Worm (Caenorhabditis elegans) whole organism, L3 larva: ENCODE measurements around the gene F18A12.2.

Source experiments
- aly-2 ChIP-seq: fragments of 150-350 bp; optimal IDR thresholded peaks from 2 replicates; lab custom pipeline; 2014; ENCODE audit warnings: missing biosample characterization, missing genetic modification characterization
- ama-1 ChIP-seq: fragments of 150-350 bp; optimal IDR thresholded peaks from 2 replicates; lab custom pipeline; 2018
- ceh-16 ChIP-seq: sonication (generic microtip); optimal IDR thresholded peaks from 2 replicates; lab custom pipeline; 2017; ENCODE audit warnings: missing biosample characterization, missing genetic modification characterization
- ceh-28 ChIP-seq: fragments of 150-350 bp; optimal IDR thresholded peaks from 2 replicates; lab custom pipeline; 2014; ENCODE audit warnings: missing biosample characterization, missing genetic modification reagents, missing genetic modification characterization
- ceh-82 ChIP-seq: fragments of 150-350 bp; optimal IDR thresholded peaks from 2 replicates; lab custom pipeline; 2014; ENCODE audit warnings: missing biosample characterization, missing genetic modification characterization
- egl-27 ChIP-seq: sonication (generic microtip); optimal IDR thresholded peaks from 4 replicates; lab custom pipeline; 2017; ENCODE audit warnings: missing biosample characterization, missing genetic modification reagents, missing genetic modification characterization
- elt-1 ChIP-seq: fragments of 150-350 bp; optimal IDR thresholded peaks from 2 replicates; lab custom pipeline; 2014; ENCODE audit warnings: missing biosample characterization, missing genetic modification characterization
- elt-2 ChIP-seq: sonication (generic microtip); optimal IDR thresholded peaks from 2 replicates; lab custom pipeline; 2016; ENCODE audit warnings: missing genetic modification reagents, mild to moderate bottlenecking, missing genetic modification characterization, missing compliant biosample characterization
- elt-3 ChIP-seq, 3 experiments: fragments of 150-350 bp in 1 of 3; sonication (generic microtip) in 2 of 3; optimal IDR thresholded peaks; 2 replicates in 2 of 3; 4 replicates in 1 of 3; lab custom pipeline; 2014 to 2017; ENCODE audit warnings: missing biosample characterization in 3 of 3, missing genetic modification characterization in 3 of 3
- eor-1 ChIP-seq, 2 experiments: fragments of 150-350 bp; optimal IDR thresholded peaks; 2 replicates each; lab custom pipeline; 2014 to 2018; ENCODE audit warnings: missing biosample characterization in 2 of 2, missing genetic modification characterization in 2 of 2
- fkh-10 ChIP-seq: sonication (generic microtip); optimal IDR thresholded peaks from 2 replicates; lab custom pipeline; 2017; ENCODE audit warnings: missing biosample characterization, missing genetic modification reagents, missing genetic modification characterization
- fkh-2 ChIP-seq: fragments of 150-350 bp; optimal IDR thresholded peaks from 2 replicates; lab custom pipeline; 2014; ENCODE audit warnings: missing biosample characterization, missing genetic modification reagents, missing genetic modification characterization
- fos-1 ChIP-seq: fragments of 150-350 bp; optimal IDR thresholded peaks from 2 replicates; lab custom pipeline; 2014; ENCODE audit warnings: missing biosample characterization, missing genetic modification characterization
- hmg-11 ChIP-seq: sonication (generic microtip); optimal IDR thresholded peaks from 2 replicates; lab custom pipeline; 2016; ENCODE audit warnings: missing genetic modification characterization, missing compliant biosample characterization
- lin-15B ChIP-seq: fragments of 150-350 bp; optimal IDR thresholded peaks from 2 replicates; lab custom pipeline; 2014; ENCODE audit warnings: missing biosample characterization, missing genetic modification characterization
- lin-39 ChIP-seq: fragments of 150-350 bp; optimal IDR thresholded peaks from 2 replicates; lab custom pipeline; 2018; ENCODE audit warnings: missing biosample characterization, missing genetic modification reagents, missing genetic modification characterization
- lsy-12 ChIP-seq: sonication (generic microtip); optimal IDR thresholded peaks from 2 replicates; lab custom pipeline; 2016; ENCODE audit warnings: mild to moderate bottlenecking, missing genetic modification characterization, missing compliant biosample characterization
- mdl-1 ChIP-seq: fragments of 150-350 bp; optimal IDR thresholded peaks from 2 replicates; lab custom pipeline; 2014; ENCODE audit warnings: missing biosample characterization, missing genetic modification characterization
- mml-1 ChIP-seq: fragments of 150-350 bp; sonication (generic microtip); optimal IDR thresholded peaks from 3 replicates; lab custom pipeline; 2014; ENCODE audit warnings: missing biosample characterization, missing genetic modification characterization
- nhr-11 ChIP-seq: fragments of 150-350 bp; optimal IDR thresholded peaks from 2 replicates; lab custom pipeline; 2014; ENCODE audit warnings: missing biosample characterization, missing genetic modification characterization
- nhr-12 ChIP-seq: fragments of 150-350 bp; optimal IDR thresholded peaks from 2 replicates; lab custom pipeline; 2014; ENCODE audit warnings: missing biosample characterization, missing genetic modification characterization
- nhr-23 ChIP-seq: fragments of 150-350 bp; optimal IDR thresholded peaks from 2 replicates; lab custom pipeline; 2014; ENCODE audit warnings: missing biosample characterization, missing genetic modification reagents, missing genetic modification characterization
- nhr-237 ChIP-seq: fragments of 150-350 bp; optimal IDR thresholded peaks from 2 replicates; lab custom pipeline; 2014; ENCODE audit warnings: missing biosample characterization, missing genetic modification characterization
- nhr-28 ChIP-seq: fragments of 150-350 bp; optimal IDR thresholded peaks from 2 replicates; lab custom pipeline; 2014; ENCODE audit warnings: missing biosample characterization, missing genetic modification characterization
- nhr-67 ChIP-seq: fragments of 150-350 bp; optimal IDR thresholded peaks from 2 replicates; lab custom pipeline; 2014; ENCODE audit warnings: missing biosample characterization, missing genetic modification characterization
- nhr-76 ChIP-seq: fragments of 150-350 bp; sonication (generic microtip); optimal IDR thresholded peaks from 5 replicates; lab custom pipeline; 2014; ENCODE audit warnings: missing biosample characterization, missing genetic modification characterization
- nhr-77 ChIP-seq: fragments of 150-350 bp; optimal IDR thresholded peaks from 2 replicates; lab custom pipeline; 2014; ENCODE audit warnings: missing biosample characterization, missing genetic modification characterization
- pha-4 ChIP-seq: fragments of 150-350 bp; optimal IDR thresholded peaks from 2 replicates; lab custom pipeline; 2014; ENCODE audit warnings: missing biosample characterization, missing genetic modification reagents, missing genetic modification characterization
- pqm-1 ChIP-seq: fragments of 150-350 bp; optimal IDR thresholded peaks from 2 replicates; lab custom pipeline; 2017; ENCODE audit warnings: missing biosample characterization, missing genetic modification characterization, inconsistent platforms
- sea-2 ChIP-seq: fragments of 150-350 bp; sonication (generic microtip); optimal IDR thresholded peaks from 4 replicates; lab custom pipeline; 2014; ENCODE audit warnings: missing biosample characterization, missing genetic modification reagents, missing genetic modification characterization
- skn-1 ChIP-seq: fragments of 150-350 bp; optimal IDR thresholded peaks from 2 replicates; lab custom pipeline; 2014; ENCODE audit warnings: missing biosample characterization, missing genetic modification characterization
- snpc-4 ChIP-seq: fragments of 150-350 bp; optimal IDR thresholded peaks from 2 replicates; lab custom pipeline; 2014; ENCODE audit warnings: missing biosample characterization, missing genetic modification characterization
- tbx-2 ChIP-seq: sonication (generic microtip); optimal IDR thresholded peaks from 2 replicates; lab custom pipeline; 2016; ENCODE audit warnings: mild to moderate bottlenecking, missing genetic modification characterization, missing compliant biosample characterization
- unc-39 ChIP-seq: sonication (generic microtip); optimal IDR thresholded peaks from 4 replicates; lab custom pipeline; 2017; ENCODE audit warnings: missing biosample characterization, missing genetic modification characterization
- unc-62 ChIP-seq: fragments of 150-350 bp; sonication (generic microtip); optimal IDR thresholded peaks from 4 replicates; lab custom pipeline; 2014; ENCODE audit warnings: missing biosample characterization, missing genetic modification reagents, missing genetic modification characterization
- zag-1 ChIP-seq: fragments of 150-350 bp; optimal IDR thresholded peaks from 2 replicates; lab custom pipeline; 2014; ENCODE audit warnings: missing biosample characterization, missing genetic modification characterization
- ztf-11 ChIP-seq: fragments of 150-350 bp; optimal IDR thresholded peaks from 2 replicates; lab custom pipeline; 2014; ENCODE audit warnings: missing biosample characterization, missing genetic modification characterization
- ztf-4 ChIP-seq: fragments of 150-350 bp; optimal IDR thresholded peaks from 2 replicates; lab custom pipeline; 2014; ENCODE audit warnings: missing biosample characterization, missing genetic modification characterization

The F18A12.2 gene

ce11 chrII:3441377-3441776 is 26.7 kb downstream of the F18A12.2 start, which contains the start of gene C16C8.27:
TSS of gene C16C8.27 (plus strand) at chrII:3441677.
- no peak for TF ChIP-seq skn-1 (tag; lab: Kevin White, UChicago)
- no peak for TF ChIP-seq fkh-10
- TF ChIP-seq mdl-1 (tag; lab: Kevin White, UChicago): no peak
- TF ChIP-seq elt-1 (tag; lab: Kevin White, UChicago): no peak
- no peak for TF ChIP-seq aly-2 (tag; lab: Kevin White, UChicago)
- no peak for TF ChIP-seq nhr-11 (tag; lab: Kevin White, UChicago)
- no peak for TF ChIP-seq nhr-77 (tag; lab: Kevin White, UChicago)
- no peak for TF ChIP-seq sea-2
- no peak for TF ChIP-seq pha-4 (tag; lab: Kevin White, UChicago)

ce11 chrII:3443154-3443553 is 28.5 kb downstream of the F18A12.2 start, which contains the start of gene C16C8.22:
TSS of gene C16C8.22 (minus strand) at chrII:3443254.
- TF ChIP-seq elt-2 (tag; lab: Kevin White, UChicago) (no peak), ceh-82 (no peak), nhr-12 (tag; lab: Kevin White, UChicago) (no peak), pqm-1 (no peak), snpc-4 (no peak), zag-1 (no peak), ztf-4 (tag; lab: Kevin White, UChicago) (no peak), ceh-16 (no peak), fos-1 (tag; lab: Kevin White, UChicago) (no peak), tbx-2 (tag; lab: Kevin White, UChicago) (no peak), egl-27 (tag; lab: Kevin White, UChicago) (no peak), elt-1 (tag; lab: Kevin White, UChicago) (no peak), nhr-23 (tag; lab: Kevin White, UChicago) (no peak), lin-15B (tag; lab: Kevin White, UChicago) (no peak), ama-1 (no peak), nhr-76 (no peak), ztf-11 (tag; lab: Kevin White, UChicago) (no peak)

DNA sequence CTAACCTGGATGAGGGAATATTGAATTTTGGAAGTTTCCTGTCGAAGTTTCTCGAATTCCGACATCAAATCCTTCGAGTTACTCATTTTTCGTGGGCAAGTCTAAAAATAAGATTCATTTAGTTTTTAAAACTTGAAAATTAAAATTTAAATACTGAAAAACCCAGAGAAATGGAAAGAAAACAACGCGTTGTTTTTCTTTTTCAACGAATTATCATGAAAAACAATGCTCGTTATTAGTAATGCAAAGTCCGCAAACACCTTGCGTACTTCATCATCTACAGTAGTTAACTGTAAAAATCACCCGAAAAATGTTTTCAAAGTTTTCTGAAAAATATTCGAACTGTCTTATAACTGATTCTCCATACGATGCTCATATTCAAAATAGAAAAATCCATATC is 29.6 kb downstream of the F18A12.2 start, which contains the start of gene C16C8.4:
Gene C16C8.4 (minus strand): TSS at position 101 of the 400 bp plus-strand sequence.
- TF ChIP-seq nhr-77 (tag; lab: Kevin White, UChicago) (no peak), unc-39 (tag; lab: Kevin White, UChicago) (no peak), lin-39 (tag; lab: Kevin White, UChicago) (no peak), hmg-11 (no peak), nhr-67 (tag; lab: Kevin White, UChicago) (no peak), fkh-10 (no peak), nhr-12 (tag; lab: Kevin White, UChicago) (no peak), aly-2 (tag; lab: Kevin White, UChicago) (no peak)

DNA sequence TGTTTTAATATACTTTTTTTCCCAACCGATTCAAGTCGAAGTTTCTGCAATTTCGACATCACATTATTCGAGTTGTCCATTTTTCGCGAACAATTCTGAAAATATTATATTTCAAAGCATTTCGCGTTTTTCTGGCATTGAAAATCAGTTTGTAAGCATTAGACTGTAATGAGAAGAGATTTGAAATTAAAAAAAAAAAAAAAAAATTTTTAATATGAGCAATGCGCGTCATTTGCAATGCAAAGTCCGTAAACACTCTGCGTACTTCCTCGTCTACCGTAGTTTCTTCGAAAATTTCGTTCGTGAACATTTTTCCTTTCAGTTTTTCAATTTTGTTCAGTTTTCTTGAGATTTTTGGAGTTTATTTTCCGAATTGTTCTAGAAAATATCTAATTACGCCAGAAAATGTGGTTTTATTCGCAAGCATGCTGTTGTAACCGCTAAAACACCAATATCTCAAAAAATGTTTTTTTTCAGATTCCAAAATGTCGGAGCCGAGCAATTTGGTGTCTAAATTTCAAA is 30.7 kb downstream of the F18A12.2 start, which contains the start of the genes C16C8.5 and C16C8.16:
Gene C16C8.5 (minus strand): TSS at position 101 of the 522 bp plus-strand sequence.
Gene C16C8.16 (plus strand): TSS at position 472 of the 522 bp plus-strand sequence.
- TF ChIP-seq hmg-11: no peak
- no peak for TF ChIP-seq mml-1 (tag; lab: Kevin White, UChicago)
- TF ChIP-seq fkh-2 (tag; lab: Kevin White, UChicago): no peak
- no peak for TF ChIP-seq pqm-1
- TF ChIP-seq lsy-12: no peak
- no peak for TF ChIP-seq nhr-237 (tag; lab: Kevin White, UChicago)
- no peak for TF ChIP-seq nhr-67 (tag; lab: Kevin White, UChicago)
- no peak for TF ChIP-seq sea-2
- TF ChIP-seq lin-39 (tag; lab: Kevin White, UChicago): no peak
- no peak for TF ChIP-seq nhr-28
- no peak for TF ChIP-seq nhr-23 (tag; lab: Kevin White, UChicago)
- TF ChIP-seq ceh-28 (tag; lab: Kevin White, UChicago): no peak

- TF ChIP-seq mml-1 (tag; lab: Kevin White, UChicago): no peak
- no peak for TF ChIP-seq eor-1 (tag; optimal IDR thresholded peaks at IDR 0.05; lab: Kevin White, UChicago)
- no peak for TF ChIP-seq unc-62
- no peak for TF ChIP-seq elt-2 (tag; lab: Kevin White, UChicago)
- TF ChIP-seq elt-3 (tag; optimal IDR thresholded peaks at IDR 0.05; lab: Kevin White, UChicago): no peak
- no peak for TF ChIP-seq pqm-1
Observed at ce11 chrII:3446647-3447046, 32.0 kb downstream of the F18A12.2 start, which contains the start of the genes C16C8.20 and gldi-6. TSS of gene C16C8.20 (plus strand) at chrII:3446947. TSS of gene gldi-6 (plus strand) at chrII:3446947.
